Fruit fly (Drosophila melanogaster): ENCODE data around the gene CG6462.

Gene CG6462

dm6 chr3L:6052021-6052420, 15.1 kb downstream of the CG6462 start, which contains the start of gene Jon65Aii:
Gene Jon65Aii, plus strand, starts transcription at chr3L:6052321.
- TF ChIP-seq nau (GFP tag; optimal IDR thresholded peaks at IDR 0.05) (no peak), CG18619 (GFP tag; optimal IDR thresholded peaks at IDR 0.05) (no peak), CG12744 (GFP tag; optimal IDR thresholded peaks at IDR 0.05) (no peak), CG32532 (GFP tag; IDR thresholded peaks at IDR 0.05) (no peak), Hr39 (optimal IDR thresholded peaks at IDR 0.05) (no peak), Hmr (GFP tag; optimal IDR thresholded peaks at IDR 0.05) (no peak), unc-4 (GFP tag; IDR thresholded peaks at IDR 0.05; ENCODE audit: partially characterized antibody) (no peak), CG6175 (GFP tag; IDR thresholded peaks at IDR 0.05) (no peak), CG6689 (GFP tag; IDR thresholded peaks at IDR 0.05) (no peak), exex (tag; optimal IDR thresholded peaks at IDR 0.05) (no peak), so (GFP tag; IDR thresholded peaks at IDR 0.05) (no peak), CG4707 (GFP tag; optimal IDR thresholded peaks at IDR 0.05) (no peak)

- TF ChIP-seq grn (GFP tag; optimal IDR thresholded peaks at IDR 0.05), result no peak
- no peak for TF ChIP-seq CG5953 (GFP tag; IDR thresholded peaks at IDR 0.05)
- no peak for TF ChIP-seq CG17361 (GFP tag; IDR thresholded peaks at IDR 0.05)
- TF ChIP-seq CG17186 (GFP tag; optimal IDR thresholded peaks at IDR 0.05), result no peak
Observed at dm6 chr3L:6054343-6054742, 17.4 kb downstream of the CG6462 start, which contains the start of gene Jon65Ai. Gene Jon65Ai, minus strand, starts transcription at chr3L:6054443.

dm6 chr3L:6054803-6055202, 17.9 kb downstream of the CG6462 start, which contains the start of gene tant:
Gene tant, plus strand, starts transcription at chr3L:6055136.
- no peak for TF ChIP-seq emc (GFP tag; optimal IDR thresholded peaks at IDR 0.05)
- TF ChIP-seq CG14860 (GFP tag; IDR thresholded peaks at IDR 0.05; ENCODE audit: partially characterized antibody), result peak; percentile 86
- TF ChIP-seq CG8478 (optimal IDR thresholded peaks at IDR 0.05), result peak; percentile 96
- no peak for TF ChIP-seq twi (tag; optimal IDR thresholded peaks at IDR 0.05)
- TF ChIP-seq hkb (optimal IDR thresholded peaks at IDR 0.05), result peak; percentile 81
- no peak for TF ChIP-seq hkb (GFP tag; IDR thresholded peaks at IDR 0.05)
- no peak for TF ChIP-seq CG12299 (tag; optimal IDR thresholded peaks at IDR 0.05)
- no peak for TF ChIP-seq lab (GFP tag; optimal IDR thresholded peaks at IDR 0.05)
- TF ChIP-seq Gsc (GFP tag; IDR thresholded peaks at IDR 0.05), result no peak
- peak; percentile 92 for TF ChIP-seq inv (GFP tag; IDR thresholded peaks at IDR 0.05; ENCODE audit: partially characterized antibody)
- no peak for TF ChIP-seq CG1832 (GFP tag; optimal IDR thresholded peaks at IDR 0.05)
- no peak for TF ChIP-seq CG10543 (GFP tag; optimal IDR thresholded peaks at IDR 0.05)
- TF ChIP-seq Aef1 (GFP tag; IDR thresholded peaks at IDR 0.05), result no peak
- TF ChIP-seq kah (GFP tag; optimal IDR thresholded peaks at IDR 0.05), result no peak
- peak in 1 of 2 experiments; percentile 13 for TF ChIP-seq chif (GFP tag; optimal IDR thresholded peaks at IDR 0.05)
- no peak for TF ChIP-seq CG6854 (GFP tag; optimal IDR thresholded peaks at IDR 0.05)
- TF ChIP-seq CG6654 (GFP tag; optimal IDR thresholded peaks at IDR 0.05), result no peak
- TF ChIP-seq CG32767 (GFP tag; IDR thresholded peaks at IDR 0.05), result no peak
- TF ChIP-seq CG12659 (GFP tag; optimal IDR thresholded peaks at IDR 0.05), result peak; percentile 38
- TF ChIP-seq br (optimal IDR thresholded peaks at IDR 0.05), result no peak
- no peak for TF ChIP-seq Tbp (GFP tag; optimal IDR thresholded peaks at IDR 0.05)
- no peak for TF ChIP-seq PHDP (tag; optimal IDR thresholded peaks at IDR 0.05)
- TF ChIP-seq CG12744 (GFP tag; optimal IDR thresholded peaks at IDR 0.05), result no peak
- TF ChIP-seq org-1 (GFP tag; optimal IDR thresholded peaks at IDR 0.05), result no peak
- no peak for TF ChIP-seq Oaz (GFP tag; IDR thresholded peaks at IDR 0.05)
- TF ChIP-seq pho (GFP tag; optimal IDR thresholded peaks at IDR 0.05), result no peak
- TF ChIP-seq wek (GFP tag; optimal IDR thresholded peaks at IDR 0.05), result no peak
- TF ChIP-seq CG11456 (GFP tag; IDR thresholded peaks at IDR 0.05), result no peak
- TF ChIP-seq Taf1 (GFP tag; IDR thresholded peaks at IDR 0.05), result no peak
- TF ChIP-seq otp (GFP tag; IDR thresholded peaks at IDR 0.05), result no peak
- no peak for TF ChIP-seq CG10321 (GFP tag; IDR thresholded peaks at IDR 0.05)
- no peak for TF ChIP-seq ind (GFP tag; optimal IDR thresholded peaks at IDR 0.05)
- no peak for TF ChIP-seq CG6813 (GFP tag; optimal IDR thresholded peaks at IDR 0.05)
- peak; percentile 16 for TF ChIP-seq shn (GFP tag; optimal IDR thresholded peaks at IDR 0.05)
- TF ChIP-seq slbo (GFP tag; IDR thresholded peaks at IDR 0.05), result no peak
- no peak for TF ChIP-seq CG8388 (GFP tag; optimal IDR thresholded peaks at IDR 0.05)
